Worm (Caenorhabditis elegans) whole organism, L3 larva: ENCODE data around the gene cutl-15.

Experiments
- R02D3.7 ChIP-seq: fragments of 150-350 bp; optimal IDR thresholded peaks from 2 replicates; lab custom pipeline; 2014; ENCODE audit warnings: missing biosample characterization, missing genetic modification characterization
- aly-2 ChIP-seq: fragments of 150-350 bp; optimal IDR thresholded peaks from 2 replicates; lab custom pipeline; 2014; ENCODE audit warnings: missing biosample characterization, missing genetic modification characterization
- ama-1 ChIP-seq: fragments of 150-350 bp; optimal IDR thresholded peaks from 2 replicates; lab custom pipeline; 2018
- ceh-16 ChIP-seq: sonication (generic microtip); optimal IDR thresholded peaks from 2 replicates; lab custom pipeline; 2017; ENCODE audit warnings: missing biosample characterization, missing genetic modification characterization
- ceh-28 ChIP-seq: fragments of 150-350 bp; optimal IDR thresholded peaks from 2 replicates; lab custom pipeline; 2014; ENCODE audit warnings: missing biosample characterization, missing genetic modification reagents, missing genetic modification characterization
- ceh-82 ChIP-seq: fragments of 150-350 bp; optimal IDR thresholded peaks from 2 replicates; lab custom pipeline; 2014; ENCODE audit warnings: missing biosample characterization, missing genetic modification characterization
- daf-12 ChIP-seq: fragments of 150-350 bp; optimal IDR thresholded peaks from 2 replicates; lab custom pipeline; 2014; ENCODE audit warnings: missing biosample characterization, missing genetic modification reagents, missing genetic modification characterization
- egl-27 ChIP-seq: sonication (generic microtip); optimal IDR thresholded peaks from 4 replicates; lab custom pipeline; 2017; ENCODE audit warnings: missing biosample characterization, missing genetic modification reagents, missing genetic modification characterization
- elt-1 ChIP-seq: fragments of 150-350 bp; optimal IDR thresholded peaks from 2 replicates; lab custom pipeline; 2014; ENCODE audit warnings: missing biosample characterization, missing genetic modification characterization
- elt-2 ChIP-seq: sonication (generic microtip); optimal IDR thresholded peaks from 2 replicates; lab custom pipeline; 2016; ENCODE audit warnings: missing genetic modification reagents, mild to moderate bottlenecking, missing genetic modification characterization, missing compliant biosample characterization
- elt-3 ChIP-seq, 3 experiments: fragments of 150-350 bp in 1 of 3; sonication (generic microtip) in 2 of 3; optimal IDR thresholded peaks; 2 replicates in 2 of 3; 4 replicates in 1 of 3; lab custom pipeline; 2014 to 2017; ENCODE audit warnings: missing biosample characterization in 3 of 3, missing genetic modification characterization in 3 of 3
- eor-1 ChIP-seq, 2 experiments: fragments of 150-350 bp; optimal IDR thresholded peaks; 2 replicates each; lab custom pipeline; 2014 to 2018; ENCODE audit warnings: missing biosample characterization in 2 of 2, missing genetic modification characterization in 2 of 2
- fkh-10 ChIP-seq: sonication (generic microtip); optimal IDR thresholded peaks from 2 replicates; lab custom pipeline; 2017; ENCODE audit warnings: missing biosample characterization, missing genetic modification reagents, missing genetic modification characterization
- fkh-2 ChIP-seq: fragments of 150-350 bp; optimal IDR thresholded peaks from 2 replicates; lab custom pipeline; 2014; ENCODE audit warnings: missing biosample characterization, missing genetic modification reagents, missing genetic modification characterization
- fos-1 ChIP-seq: fragments of 150-350 bp; optimal IDR thresholded peaks from 2 replicates; lab custom pipeline; 2014; ENCODE audit warnings: missing biosample characterization, missing genetic modification characterization
- lin-39 ChIP-seq: fragments of 150-350 bp; optimal IDR thresholded peaks from 2 replicates; lab custom pipeline; 2018; ENCODE audit warnings: missing biosample characterization, missing genetic modification reagents, missing genetic modification characterization
- mdl-1 ChIP-seq: fragments of 150-350 bp; optimal IDR thresholded peaks from 2 replicates; lab custom pipeline; 2014; ENCODE audit warnings: missing biosample characterization, missing genetic modification characterization
- nhr-11 ChIP-seq: fragments of 150-350 bp; optimal IDR thresholded peaks from 2 replicates; lab custom pipeline; 2014; ENCODE audit warnings: missing biosample characterization, missing genetic modification characterization
- nhr-12 ChIP-seq: fragments of 150-350 bp; optimal IDR thresholded peaks from 2 replicates; lab custom pipeline; 2014; ENCODE audit warnings: missing biosample characterization, missing genetic modification characterization
- nhr-23 ChIP-seq: fragments of 150-350 bp; optimal IDR thresholded peaks from 2 replicates; lab custom pipeline; 2014; ENCODE audit warnings: missing biosample characterization, missing genetic modification reagents, missing genetic modification characterization
- nhr-237 ChIP-seq: fragments of 150-350 bp; optimal IDR thresholded peaks from 2 replicates; lab custom pipeline; 2014; ENCODE audit warnings: missing biosample characterization, missing genetic modification characterization
- nhr-25 ChIP-seq: sonication (generic microtip); optimal IDR thresholded peaks from 2 replicates; lab custom pipeline; 2017; ENCODE audit warnings: missing biosample characterization, missing genetic modification characterization
- nhr-43 ChIP-seq: sonication (generic microtip); optimal IDR thresholded peaks from 2 replicates; lab custom pipeline; 2016; ENCODE audit warnings: mild to moderate bottlenecking, missing genetic modification characterization, missing compliant biosample characterization; ENCODE audit not compliant: poor library complexity, severe bottlenecking
- nhr-67 ChIP-seq: fragments of 150-350 bp; optimal IDR thresholded peaks from 2 replicates; lab custom pipeline; 2014; ENCODE audit warnings: missing biosample characterization, missing genetic modification characterization
- nhr-77 ChIP-seq: fragments of 150-350 bp; optimal IDR thresholded peaks from 2 replicates; lab custom pipeline; 2014; ENCODE audit warnings: missing biosample characterization, missing genetic modification characterization
- pqm-1 ChIP-seq: fragments of 150-350 bp; optimal IDR thresholded peaks from 2 replicates; lab custom pipeline; 2017; ENCODE audit warnings: missing biosample characterization, missing genetic modification characterization, inconsistent platforms
- sea-2 ChIP-seq: fragments of 150-350 bp; sonication (generic microtip); optimal IDR thresholded peaks from 4 replicates; lab custom pipeline; 2014; ENCODE audit warnings: missing biosample characterization, missing genetic modification reagents, missing genetic modification characterization
- skn-1 ChIP-seq: fragments of 150-350 bp; optimal IDR thresholded peaks from 2 replicates; lab custom pipeline; 2014; ENCODE audit warnings: missing biosample characterization, missing genetic modification characterization
- unc-62 ChIP-seq: fragments of 150-350 bp; sonication (generic microtip); optimal IDR thresholded peaks from 4 replicates; lab custom pipeline; 2014; ENCODE audit warnings: missing biosample characterization, missing genetic modification reagents, missing genetic modification characterization
- zag-1 ChIP-seq: fragments of 150-350 bp; optimal IDR thresholded peaks from 2 replicates; lab custom pipeline; 2014; ENCODE audit warnings: missing biosample characterization, missing genetic modification characterization
- ztf-11 ChIP-seq: fragments of 150-350 bp; optimal IDR thresholded peaks from 2 replicates; lab custom pipeline; 2014; ENCODE audit warnings: missing biosample characterization, missing genetic modification characterization
- ztf-4 ChIP-seq: fragments of 150-350 bp; optimal IDR thresholded peaks from 2 replicates; lab custom pipeline; 2014; ENCODE audit warnings: missing biosample characterization, missing genetic modification characterization

The cutl-15 gene

DNA sequence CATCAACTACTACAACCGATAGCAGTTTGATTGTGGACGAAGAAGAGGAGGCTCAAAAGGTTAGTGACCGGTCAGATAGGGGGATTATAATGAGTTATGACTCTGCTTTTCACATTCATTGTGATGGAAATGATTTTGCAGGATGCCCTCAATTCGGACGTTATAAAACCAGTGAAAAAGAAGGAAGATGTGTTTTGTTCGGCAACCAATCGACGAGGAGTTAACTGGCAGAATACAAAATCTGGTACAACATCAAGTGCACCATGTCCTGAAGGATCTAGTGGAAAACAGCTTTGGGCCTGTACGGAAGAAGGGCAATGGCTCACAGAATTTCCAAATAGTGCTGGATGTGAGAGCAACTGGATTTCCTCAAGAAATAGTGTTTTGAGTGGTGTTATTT lies 43.6 kb downstream of the cutl-15 start:
- no peak for TF ChIP-seq elt-3 (tag; optimal IDR thresholded peaks at IDR 0.05; lab: Kevin White, UChicago)
- TF ChIP-seq ztf-11, result no peak
- TF ChIP-seq aly-2, result no peak
- no peak for TF ChIP-seq unc-62 (GFP tag; lab: Kevin White, UChicago)
- TF ChIP-seq ama-1 (lab: Kevin White, UChicago), result no peak
- TF ChIP-seq ztf-4 (tag; lab: Kevin White, UChicago), result no peak
- no peak for TF ChIP-seq elt-1
- no peak for TF ChIP-seq mdl-1 (tag; lab: Kevin White, UChicago)
- TF ChIP-seq elt-2 (tag; lab: Kevin White, UChicago), result no peak
- no peak for TF ChIP-seq ceh-16 (tag; lab: Kevin White, UChicago)

DNA sequence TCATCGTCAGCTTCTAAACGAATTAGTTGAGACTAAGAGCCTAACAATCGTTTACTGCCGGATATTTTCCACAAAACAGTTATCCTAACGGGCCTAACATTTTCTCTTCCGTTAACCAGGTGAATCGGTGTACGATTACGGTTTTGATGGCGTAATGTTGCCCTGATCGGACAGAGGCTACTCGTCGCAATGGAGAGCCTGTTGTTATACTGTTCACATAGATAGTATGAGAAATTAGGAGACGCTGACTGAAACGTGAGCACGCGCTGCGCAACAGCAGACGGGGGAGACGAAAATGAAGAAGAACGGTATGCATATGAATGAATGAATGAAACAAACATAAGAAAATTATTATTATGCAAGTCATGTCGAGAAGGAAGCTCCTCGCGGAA lies 48.1 kb downstream of the cutl-15 start:
- TF ChIP-seq ceh-28 (tag; lab: Kevin White, UChicago) (no peak), R02D3.7 (tag; lab: Kevin White, UChicago) (no peak), ceh-16 (tag; lab: Kevin White, UChicago) (no peak), ztf-4 (tag; lab: Kevin White, UChicago) (no peak), daf-12 (tag; lab: Kevin White, UChicago) (no peak), elt-1 (no peak), fkh-10 (GFP tag; lab: Kevin White, UChicago) (no peak), nhr-11 (tag; lab: Kevin White, UChicago) (no peak), ceh-82 (tag; lab: Kevin White, UChicago) (no peak), sea-2 (GFP tag; lab: Kevin White, UChicago) (no peak)

DNA sequence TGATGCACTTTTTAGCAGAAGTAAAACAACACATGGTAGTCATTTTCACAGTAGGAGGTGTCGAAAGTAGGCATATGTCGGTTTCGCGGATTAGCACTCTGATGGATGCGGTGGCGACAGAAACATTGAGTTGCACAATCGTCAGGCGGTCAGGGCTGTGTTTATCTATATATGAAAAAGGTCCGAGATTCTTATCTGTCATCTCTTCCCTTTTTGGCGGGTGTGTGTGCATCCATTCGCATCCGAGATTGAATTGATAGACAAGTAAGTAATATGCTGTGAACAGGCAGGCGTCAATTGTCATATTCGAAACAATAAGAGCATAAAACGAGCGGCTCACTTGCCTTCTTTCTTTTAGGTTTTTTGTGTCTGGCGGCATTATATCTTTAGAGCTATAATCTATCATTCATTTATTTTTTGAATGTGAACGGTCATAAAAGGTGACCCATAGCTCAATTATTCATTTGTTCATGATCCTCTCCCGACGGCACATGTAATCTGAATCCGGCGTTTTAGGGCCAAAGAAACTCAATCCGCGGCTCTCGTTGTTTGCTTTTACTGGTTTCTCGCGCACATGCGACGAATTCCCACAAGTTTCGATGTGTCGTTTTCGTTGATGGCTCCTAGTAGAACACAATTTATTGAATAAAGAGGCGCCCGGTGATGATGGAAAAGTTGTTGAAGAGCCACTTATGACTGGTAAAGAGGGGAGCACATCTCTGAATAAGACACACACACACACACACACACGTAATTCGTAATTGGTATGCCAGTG lies 48.7 kb downstream of the cutl-15 start:
- TF ChIP-seq fos-1 (tag; lab: Kevin White, UChicago) (no peak), elt-1 (no peak), nhr-77 (no peak), skn-1 (tag; lab: Kevin White, UChicago) (no peak), nhr-11 (tag; lab: Kevin White, UChicago) (no peak), nhr-237 (tag; lab: Kevin White, UChicago) (no peak), nhr-43 (tag; lab: Kevin White, UChicago) (no peak), nhr-12 (no peak), daf-12 (tag; lab: Kevin White, UChicago) (no peak), fkh-2 (tag; lab: Kevin White, UChicago) (no peak)
- TF ChIP-seq, all 47 proteins: peak for 0

DNA sequence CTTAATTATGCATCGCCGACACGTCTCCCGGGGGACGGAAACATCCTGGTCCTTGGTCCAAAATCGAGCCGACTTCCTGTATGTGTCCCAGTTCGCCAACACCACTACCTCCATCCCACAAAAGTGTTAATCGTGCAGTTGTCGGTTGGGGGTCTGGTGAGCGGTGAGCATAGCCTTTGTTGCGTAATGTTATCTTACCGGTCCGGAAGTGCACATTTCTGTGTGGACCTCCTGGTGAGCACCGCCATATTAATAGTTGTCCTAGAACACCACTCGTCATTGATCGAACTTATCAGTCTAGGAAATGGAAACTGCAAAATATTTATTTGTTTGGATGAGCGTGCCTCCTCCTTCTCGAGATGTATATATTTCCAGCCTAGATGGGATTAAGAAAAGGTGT lies 50.2 kb downstream of the cutl-15 start:
- TF ChIP-seq sea-2 (GFP tag; lab: Kevin White, UChicago) (no peak), zag-1 (tag; lab: Kevin White, UChicago) (no peak), pqm-1 (no peak), nhr-23 (tag; lab: Kevin White, UChicago) (no peak), nhr-43 (tag; lab: Kevin White, UChicago) (no peak), egl-27 (tag; lab: Kevin White, UChicago) (no peak), nhr-25 (tag; lab: Kevin White, UChicago) (no peak), nhr-67 (tag; lab: Kevin White, UChicago) (no peak), lin-39 (tag; lab: Kevin White, UChicago) (no peak)

DNA sequence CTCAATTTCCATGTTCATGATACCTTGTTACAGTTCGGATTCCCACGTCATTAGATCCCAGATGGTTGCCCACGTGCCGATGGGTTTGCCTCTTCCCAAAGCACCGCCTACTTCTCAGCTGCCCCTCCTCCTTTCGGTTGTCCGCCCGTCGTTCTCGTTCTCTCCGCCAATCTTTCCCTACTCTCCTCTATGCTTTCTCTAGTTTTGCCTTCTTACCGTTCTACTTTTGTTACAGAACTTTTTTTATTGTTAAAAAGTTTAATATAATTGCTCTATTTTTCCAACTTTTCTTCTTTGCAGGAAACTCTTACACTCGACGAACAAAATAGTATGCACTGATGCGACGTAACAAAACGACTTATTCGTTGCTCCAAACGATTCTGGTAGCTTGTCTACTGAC lies 50.9 kb downstream of the cutl-15 start, which contains the start of gene lat-1:
lat-1 (plus strand) TSS at position 301 of the 400 bp plus-strand sequence.
- TF ChIP-seq eor-1 (tag; optimal IDR thresholded peaks at IDR 0.05; lab: Kevin White, UChicago), result no peak
- TF ChIP-seq, all 47 proteins: peak for 0

DNA sequence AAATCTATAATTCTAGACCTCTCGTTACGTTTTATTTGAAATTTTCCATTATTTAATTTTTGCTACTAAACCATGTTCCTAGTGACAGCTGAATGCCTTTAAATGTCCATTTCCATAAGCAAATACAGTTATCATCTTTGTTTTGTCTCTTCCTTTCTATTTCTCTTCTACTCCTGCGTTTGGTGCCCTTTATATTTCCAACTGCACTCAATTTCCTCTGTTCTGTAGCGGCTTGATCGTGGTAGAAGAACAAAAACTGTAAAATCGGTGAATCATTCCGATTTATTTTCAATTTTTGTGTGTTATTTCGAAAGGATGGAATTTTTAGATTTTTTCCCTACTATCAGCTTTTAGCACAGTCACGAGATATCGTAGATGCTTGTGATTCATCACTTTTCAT lies 51.6 kb downstream of the cutl-15 start:
- TF ChIP-seq pqm-1 (peak; percentile 24), ama-1 (lab: Kevin White, UChicago) (no peak), elt-2 (tag; lab: Kevin White, UChicago) (peak; percentile 21)
